Fruit fly (Drosophila melanogaster): ENCODE results near the gene CG3277.

Gene CG3277

DNA sequence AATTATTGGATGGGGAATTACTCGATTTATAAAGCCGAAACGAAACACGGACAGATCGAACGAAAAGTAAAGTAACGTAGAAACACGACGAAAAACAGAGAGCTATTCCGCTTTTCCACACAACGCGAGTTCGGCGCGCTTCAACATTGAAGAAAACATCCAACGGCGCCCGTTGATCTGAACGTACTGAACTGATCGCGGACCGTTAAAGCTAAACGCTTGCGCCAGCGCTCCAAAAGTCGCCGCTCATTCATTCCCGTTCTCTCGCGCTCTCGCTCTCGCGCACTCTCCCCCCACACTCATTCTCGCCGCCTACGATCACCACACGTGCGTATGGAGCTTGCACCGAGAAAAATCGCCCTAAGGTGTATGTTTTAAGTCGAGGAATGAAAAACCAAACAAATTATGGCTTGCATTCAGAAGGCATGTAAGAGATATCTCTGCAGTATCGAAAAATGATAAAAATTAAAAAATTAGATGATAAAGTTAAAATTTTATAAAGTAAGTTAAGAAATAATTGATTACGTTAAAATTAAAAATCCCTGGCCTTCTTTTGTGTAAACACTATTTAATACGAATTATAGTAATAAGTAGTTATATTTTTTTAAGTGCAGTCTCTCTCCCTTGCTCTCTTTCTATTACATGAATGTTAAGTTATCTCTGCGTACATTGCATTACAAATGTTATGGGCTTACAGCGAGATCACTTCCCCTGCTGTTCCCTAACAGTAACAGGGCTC lies 50.9 kb downstream of the CG3277 start, which contains the start of gene E23:
E23 (minus strand) TSS at position 188 of the 739 bp plus-strand sequence.
- TF ChIP-seq spab (GFP tag; optimal IDR thresholded peaks at IDR 0.05) (peak; percentile 97), eg (GFP tag; IDR thresholded peaks at IDR 0.05) (peak; percentile 98), CG11762 (GFP tag; optimal IDR thresholded peaks at IDR 0.05; ENCODE audit: insufficient read depth) (peak; percentile 97), net (GFP tag; optimal IDR thresholded peaks at IDR 0.05) (peak; percentile 99), cyc (GFP tag; optimal IDR thresholded peaks at IDR 0.05) (peak; percentile 96), dsx (GFP tag; optimal IDR thresholded peaks at IDR 0.05; ENCODE audit: poor library complexity, severe bottlenecking) (peak; percentile 97), CG8319 (GFP tag; optimal IDR thresholded peaks at IDR 0.05) (peak; percentile 96), salr (GFP tag; optimal IDR thresholded peaks at IDR 0.05) (peak; percentile 93 to 99), fd59A (GFP tag; optimal IDR thresholded peaks at IDR 0.05) (peak; percentile 98), CG10631 (GFP tag; optimal IDR thresholded peaks at IDR 0.05) (peak; percentile 99), Ets21C (GFP tag; optimal IDR thresholded peaks at IDR 0.05) (peak; percentile 92), CG34406 (GFP tag; optimal IDR thresholded peaks at IDR 0.05) (peak; percentile 99), Smox (GFP tag; optimal IDR thresholded peaks at IDR 0.05) (peak; percentile 98), CG11902 (GFP tag; optimal IDR thresholded peaks at IDR 0.05) (peak; percentile 92), svp (GFP tag) (peak; percentile 99), dac (GFP tag; optimal IDR thresholded peaks at IDR 0.05) (peak; percentile 99), Blimp-1 (GFP tag; optimal IDR thresholded peaks at IDR 0.05) (peak; percentile 90), CG6854 (GFP tag; optimal IDR thresholded peaks at IDR 0.05) (peak; percentile 97), CG16779 (tag; optimal IDR thresholded peaks at IDR 0.05) (peak; percentile 97), esn (GFP tag; optimal IDR thresholded peaks at IDR 0.05) (peak; percentile 99), OdsH (GFP tag; optimal IDR thresholded peaks at IDR 0.05) (peak; percentile 99), CG10669 (GFP tag; optimal IDR thresholded peaks at IDR 0.05) (peak; percentile 97), Sox15 (GFP tag; optimal IDR thresholded peaks at IDR 0.05) (peak; percentile 96), Sox14 (GFP tag; optimal IDR thresholded peaks at IDR 0.05) (peak; percentile 98), Gug (GFP tag; IDR thresholded peaks at IDR 0.05) (peak; percentile 98), CG3032 (tag; optimal IDR thresholded peaks at IDR 0.05) (peak; percentile 98), Eip78C (GFP tag) (peak; percentile 100), CG6276 (GFP tag; optimal IDR thresholded peaks at IDR 0.05) (peak; percentile 99), acj6 (GFP tag; optimal IDR thresholded peaks at IDR 0.05) (peak; percentile 99), lz (GFP tag; optimal IDR thresholded peaks at IDR 0.05) (peak; percentile 98), achi (GFP tag; optimal IDR thresholded peaks at IDR 0.05) (peak; percentile 98), CG7368 (GFP tag; optimal IDR thresholded peaks at IDR 0.05) (peak; percentile 97), Eip93F (GFP tag; optimal IDR thresholded peaks at IDR 0.05) (peak; percentile 97), Eip75B (GFP tag; optimal IDR thresholded peaks at IDR 0.05) (peak; percentile 98), Lpt (GFP tag; optimal IDR thresholded peaks at IDR 0.05) (peak; percentile 98), CG32006 (GFP tag; optimal IDR thresholded peaks at IDR 0.05) (peak; percentile 100), Hr4 (GFP tag; optimal IDR thresholded peaks at IDR 0.05) (peak; percentile 98), Sox102F (GFP tag; optimal IDR thresholded peaks at IDR 0.05) (peak; percentile 98), CG3919 (GFP tag; optimal IDR thresholded peaks at IDR 0.05) (peak; percentile 98), Ets96B (tag; optimal IDR thresholded peaks at IDR 0.05) (peak; percentile 99), CG6792 (GFP tag; optimal IDR thresholded peaks at IDR 0.05) (peak; percentile 98), CG6808 (GFP tag; optimal IDR thresholded peaks at IDR 0.05) (peak; percentile 95), fkh (GFP tag; optimal IDR thresholded peaks at IDR 0.05) (peak; percentile 98), CG8632 (GFP tag; optimal IDR thresholded peaks at IDR 0.05) (peak; percentile 99), CG6163 (GFP tag; IDR thresholded peaks at IDR 0.05) (peak; percentile 98), vri (GFP tag; optimal IDR thresholded peaks at IDR 0.05) (peak; percentile 93), CG4318 (GFP tag; optimal IDR thresholded peaks at IDR 0.05) (peak; percentile 99), fd85E (GFP tag; optimal IDR thresholded peaks at IDR 0.05) (peak; percentile 92), CG1621 (tag; optimal IDR thresholded peaks at IDR 0.05) (peak; percentile 94), CG31627 (GFP tag; optimal IDR thresholded peaks at IDR 0.05) (peak; percentile 97)
